Fruit fly (Drosophila melanogaster): ENCODE data around the gene CG3386.

Gene CG3386

DNA sequence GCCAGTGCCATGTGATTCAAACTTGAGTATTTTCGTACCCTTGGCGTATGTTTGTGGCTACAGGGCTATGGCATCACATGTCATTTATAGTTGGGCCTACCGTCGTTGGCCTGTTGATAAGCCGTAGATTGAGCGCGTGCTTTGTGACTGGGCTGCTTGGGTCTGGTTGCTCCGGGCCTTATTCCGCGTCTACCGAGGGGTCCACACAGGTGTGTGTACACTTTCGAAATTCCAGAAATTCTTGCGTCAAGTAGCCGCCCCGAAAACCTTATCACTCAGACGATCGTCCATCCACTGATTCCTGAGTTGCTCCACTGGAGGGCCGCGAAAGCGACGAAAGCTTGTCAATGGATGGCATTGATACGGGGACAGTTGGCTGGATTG, 44.2 kb downstream of the CG3386 start (continued):
- no peak for TF ChIP-seq CG4854 (GFP tag; optimal IDR thresholded peaks at IDR 0.05)
- TF ChIP-seq eyg (GFP tag; optimal IDR thresholded peaks at IDR 0.05), result no peak
- TF ChIP-seq Hr51 (GFP tag; optimal IDR thresholded peaks at IDR 0.05), result no peak
- TF ChIP-seq Dip2 (GFP tag; IDR thresholded peaks at IDR 0.05), result no peak
- peak; percentile 34 for TF ChIP-seq Hmr (GFP tag; optimal IDR thresholded peaks at IDR 0.05)
- peak; percentile 55; the same call in 1 of the 3 replicates for TF ChIP-seq ci (GFP tag; IDR thresholded peaks at IDR 0.05)
- peak; percentile 14 for TF ChIP-seq twi (tag; optimal IDR thresholded peaks at IDR 0.05)
- TF ChIP-seq CG34376 (GFP tag; optimal IDR thresholded peaks at IDR 0.05), result peak; percentile 59
- peak; percentile 50 for TF ChIP-seq exex (tag; optimal IDR thresholded peaks at IDR 0.05)

DNA sequence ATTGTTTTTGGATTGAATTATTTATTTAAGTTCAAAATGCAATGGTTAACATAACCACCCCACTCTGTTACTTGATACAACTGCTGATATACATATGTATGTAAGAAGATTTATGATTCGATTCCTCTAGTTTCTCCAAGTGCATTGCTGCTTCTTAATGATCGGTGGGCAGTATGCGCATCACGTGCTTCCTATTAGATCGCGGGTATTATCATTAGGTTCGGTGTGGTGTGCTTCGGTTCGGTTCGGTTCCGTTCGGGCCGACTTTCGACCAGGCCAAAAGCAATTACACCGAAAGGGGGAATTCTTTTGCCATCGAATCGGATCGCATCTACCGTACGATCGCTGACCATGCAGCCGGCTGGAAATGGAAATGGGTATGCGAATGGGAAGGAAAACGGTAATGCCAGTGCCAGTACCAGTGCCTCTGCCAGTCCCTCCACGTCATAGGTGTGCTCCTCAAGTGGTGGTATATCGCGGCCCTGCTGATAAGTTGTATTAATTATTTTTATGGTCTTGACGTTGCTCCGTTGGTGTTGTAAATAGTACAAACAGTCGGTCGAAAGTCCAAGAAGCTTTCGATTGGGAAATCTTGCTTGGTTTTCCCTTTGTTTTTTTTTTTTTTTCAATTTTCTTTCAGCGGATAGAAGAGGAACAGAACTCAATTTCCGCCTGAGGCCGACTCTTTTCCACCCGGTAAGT, 44.8 kb downstream of the CG3386 start:
- TF ChIP-seq CG31388 (GFP tag; optimal IDR thresholded peaks at IDR 0.05) (no peak), Aef1 (GFP tag; IDR thresholded peaks at IDR 0.05) (no peak), CG12769 (tag; optimal IDR thresholded peaks at IDR 0.05) (peak; percentile 28), Lpt (GFP tag; optimal IDR thresholded peaks at IDR 0.05) (no peak), CG10565 (GFP tag; optimal IDR thresholded peaks at IDR 0.05) (no peak), NFAT (GFP tag; IDR thresholded peaks at IDR 0.05) (0 out of 2 replicates have a peak, but pooled peaks have one; percentile 29), CG8944 (GFP tag; optimal IDR thresholded peaks at IDR 0.05) (no peak), CG34376 (GFP tag; optimal IDR thresholded peaks at IDR 0.05) (peak; percentile 63), zf30C (GFP tag; optimal IDR thresholded peaks at IDR 0.05) (peak; percentile 57), exex (tag; optimal IDR thresholded peaks at IDR 0.05) (peak; percentile 72), Doc2 (GFP tag; IDR thresholded peaks at IDR 0.05) (no peak), z (GFP tag; IDR thresholded peaks at IDR 0.05) (no peak), hkb (optimal IDR thresholded peaks at IDR 0.05) (peak; percentile 11), hkb (GFP tag; IDR thresholded peaks at IDR 0.05) (no peak), Sox102F (GFP tag; optimal IDR thresholded peaks at IDR 0.05) (peak; percentile 11), sc (optimal IDR thresholded peaks at IDR 0.05) (no peak), sc (GFP tag; optimal IDR thresholded peaks at IDR 0.05) (no peak), cwo (GFP tag; optimal IDR thresholded peaks at IDR 0.05) (peak; percentile 79), CG13775 (GFP tag; optimal IDR thresholded peaks at IDR 0.05) (no peak), CG16779 (GFP tag; IDR thresholded peaks at IDR 0.05) (no peak), jigr1 (GFP tag; IDR thresholded peaks at IDR 0.05) (0 out of 3 replicates have a peak, but pooled peaks have one; percentile 5), toy (GFP tag; IDR thresholded peaks at IDR 0.05) (no peak), ems (GFP tag; optimal IDR thresholded peaks at IDR 0.05) (no peak), sens (GFP tag) (peak; percentile 39), Med (GFP tag) (peak; percentile 2), CG7357 (GFP tag; IDR thresholded peaks at IDR 0.05) (no peak), nmo (GFP tag; optimal IDR thresholded peaks at IDR 0.05) (no peak), CG33557 (GFP tag; optimal IDR thresholded peaks at IDR 0.05) (no peak), Usf (GFP tag; optimal IDR thresholded peaks at IDR 0.05) (no peak), vfl (GFP tag; optimal IDR thresholded peaks at IDR 0.05) (no peak), CG13296 (GFP tag; optimal IDR thresholded peaks at IDR 0.05) (no peak), dati (GFP tag; IDR thresholded peaks at IDR 0.05) (no peak), CG6791 (GFP tag; IDR thresholded peaks at IDR 0.05; ENCODE audit: partially characterized antibody) (no peak), CG17385 (GFP tag; optimal IDR thresholded peaks at IDR 0.05) (peak; percentile 28), pan (optimal IDR thresholded peaks at IDR 0.05) (no peak), pan (GFP tag; optimal IDR thresholded peaks at IDR 0.05 in 1 of 2, IDR thresholded peaks at IDR 0.05 in 1 of 2) (peak in 1 of 2 experiments; percentile 20), CG3281 (GFP tag; optimal IDR thresholded peaks at IDR 0.05) (no peak), Atf6 (GFP tag; IDR thresholded peaks at IDR 0.05) (0 out of 2 replicates have a peak, but pooled peaks have one; percentile 15), CG30403 (GFP tag; optimal IDR thresholded peaks at IDR 0.05) (no peak), CG13287 (GFP tag; IDR thresholded peaks at IDR 0.05; ENCODE audit: partially characterized antibody) (no peak), D19B (GFP tag; optimal IDR thresholded peaks at IDR 0.05) (peak; percentile 58), CG8290 (GFP tag; optimal IDR thresholded peaks at IDR 0.05) (no peak), CG8290 (tag; optimal IDR thresholded peaks at IDR 0.05) (peak in 1 of 2 experiments; percentile 46)
